Worm (Caenorhabditis elegans) whole organism, early embryonic: ENCODE results near the gene srab-26.

Experiments used
- B0310.2 ChIP-seq: sonication (generic microtip); optimal IDR thresholded peaks from 2 replicates; lab custom pipeline; 2016; ENCODE audit warnings: mild to moderate bottlenecking, missing genetic modification characterization, missing compliant biosample characterization
- F13C5.2 ChIP-seq: sonication (generic microtip); optimal IDR thresholded peaks from 2 replicates; lab custom pipeline; 2017; ENCODE audit warnings: mild to moderate bottlenecking, missing genetic modification characterization, inconsistent platforms, missing compliant biosample characterization
- aly-1 ChIP-seq: sonication (generic microtip); optimal IDR thresholded peaks from 2 replicates; lab custom pipeline; 2016; ENCODE audit warnings: missing genetic modification characterization, missing compliant biosample characterization
- ama-1 ChIP-seq: fragments of 150-350 bp; optimal IDR thresholded peaks from 2 replicates; lab custom pipeline; 2014
- ceh-13 ChIP-seq: fragments of 200-800 bp; sonication (Bioruptor generic); optimal IDR thresholded peaks from 2 replicates; lab custom pipeline; 2018; ENCODE audit warnings: mild to moderate bottlenecking, missing genetic modification characterization, missing compliant biosample characterization
- ceh-36 ChIP-seq: sonication (generic microtip); optimal IDR thresholded peaks from 2 replicates; lab custom pipeline; 2016; ENCODE audit warnings: missing genetic modification characterization, inconsistent platforms, missing compliant biosample characterization
- ets-7 ChIP-seq: sonication (generic microtip); optimal IDR thresholded peaks from 2 replicates; lab custom pipeline; 2016; ENCODE audit warnings: missing genotype, missing genetic modification characterization, missing compliant biosample characterization
- flt-1 ChIP-seq: fragments of 200-800 bp; sonication (Bioruptor generic); IDR thresholded peaks from 2 replicates; pipeline ENCODE4 v1.3.6; 2022; ENCODE audit warnings: missing genetic modification characterization, missing compliant biosample characterization
- sea-1 ChIP-seq: fragments of 200-800 bp; sonication (Bioruptor generic); conservative IDR thresholded peaks from 2 replicates; pipeline ENCODE4 v1.3.6; 2022; ENCODE audit warnings: missing genetic modification characterization, missing compliant biosample characterization
- tbx-11 ChIP-seq: fragments of 200-800 bp; sonication (Bioruptor generic); IDR thresholded peaks from 2 replicates; pipeline ENCODE4 v1.3.6; 2022; ENCODE audit warnings: missing genetic modification characterization, missing compliant biosample characterization
- tra-4 ChIP-seq: sonication (generic microtip); optimal IDR thresholded peaks from 2 replicates; lab custom pipeline; 2017; ENCODE audit warnings: missing genetic modification characterization, missing compliant biosample characterization

DNA sequence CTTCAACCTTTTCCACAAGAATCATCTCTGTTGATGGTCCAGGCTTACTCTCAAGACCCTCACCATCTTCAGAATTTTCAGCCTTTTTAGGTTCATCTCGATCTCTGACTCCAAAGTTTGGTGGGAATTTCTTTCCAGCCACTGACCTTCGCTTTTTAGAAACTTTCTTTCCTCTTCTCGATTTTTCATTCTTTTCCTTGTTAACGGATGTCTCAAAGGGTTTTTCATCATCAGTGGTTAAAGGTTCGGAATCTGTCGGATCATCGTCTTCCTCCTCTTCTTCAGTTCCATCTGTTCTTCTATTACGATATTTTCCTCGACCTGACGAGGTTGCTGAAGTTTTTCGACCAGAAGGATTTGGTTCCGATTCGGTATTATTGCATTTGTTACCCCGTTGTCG, 30.7 kb downstream of the srab-26 start:
- TF ChIP-seq ama-1 (no peak), sea-1 (GFP tag; lab: Robert Waterston, UW) (no peak), tbx-11 (GFP tag; lab: Robert Waterston, UW) (no peak), B0310.2 (tag; lab: Kevin White, UChicago) (no peak), ceh-36 (no peak), ets-7 (no peak), tra-4 (tag; lab: Kevin White, UChicago) (no peak), aly-1 (tag; lab: Kevin White, UChicago) (no peak), flt-1 (no peak), ceh-13 (GFP tag; lab: Kevin White, UChicago) (no peak), F13C5.2 (no peak)
